Worm (Caenorhabditis elegans) whole organism, young adult: ENCODE data around the gene fbxa-96.

ENCODE experiments used
- B0019.2 ChIP-seq: fragments of 200-800 bp; sonication (Bioruptor generic); conservative IDR thresholded peaks from 2 replicates; pipeline ENCODE4 v1.3.6; 2022; ENCODE audit warnings: missing genetic modification reagents, missing genetic modification characterization, missing compliant biosample characterization
- B0261.1 ChIP-seq: sonication (generic microtip); optimal IDR thresholded peaks from 2 replicates; lab custom pipeline; 2016; ENCODE audit warnings: mild to moderate bottlenecking, missing genetic modification characterization, moderate library complexity, missing compliant biosample characterization
- D2030.7 ChIP-seq: fragments of 200-800 bp; sonication (Bioruptor generic); IDR thresholded peaks from 2 replicates; pipeline ENCODE4 v1.3.6; 2022; ENCODE audit warnings: missing genetic modification reagents, missing genetic modification characterization, missing compliant biosample characterization
- F49E8.2 ChIP-seq: sonication (generic microtip); optimal IDR thresholded peaks from 3 replicates; lab custom pipeline; 2017; ENCODE audit warnings: missing genetic modification characterization, mild to moderate bottlenecking, missing compliant biosample characterization, antibody characterized with exemption, moderate library complexity; ENCODE audit not compliant: insufficient read depth
- F55B11.4 ChIP-seq: sonication (generic microtip); optimal IDR thresholded peaks from 2 replicates; lab custom pipeline; 2016; ENCODE audit warnings: missing compliant biosample characterization, missing genetic modification characterization, borderline replicate concordance; ENCODE audit not compliant: insufficient read depth
- K12H6.12 ChIP-seq: fragments of 200-800 bp; sonication (Bioruptor generic); optimal IDR thresholded peaks from 2 replicates; lab custom pipeline; 2018; ENCODE audit warnings: mild to moderate bottlenecking, missing genetic modification characterization, missing compliant biosample characterization
- T26A5.8 ChIP-seq: sonication (generic microtip); optimal IDR thresholded peaks from 2 replicates; lab custom pipeline; 2016; ENCODE audit warnings: missing genetic modification characterization, missing compliant biosample characterization
- ZK185.1 ChIP-seq: sonication (generic microtip); optimal IDR thresholded peaks from 2 replicates; lab custom pipeline; 2016; ENCODE audit warnings: mild to moderate bottlenecking, missing genetic modification characterization, missing compliant biosample characterization; ENCODE audit not compliant: poor library complexity, severe bottlenecking
- aptf-2 ChIP-seq: fragments of 200-800 bp; sonication (Bioruptor generic); conservative IDR thresholded peaks from 2 replicates; pipeline ENCODE4 v1.3.6; 2022; ENCODE audit warnings: missing genetic modification reagents, missing genetic modification characterization, missing compliant biosample characterization
- aptf-3 ChIP-seq: fragments of 200-800 bp; sonication (Bioruptor generic); IDR thresholded peaks from 2 replicates; pipeline ENCODE4 v1.3.6; 2022; ENCODE audit warnings: missing genetic modification characterization, missing compliant biosample characterization
- atf-7 ChIP-seq: sonication (generic microtip); optimal IDR thresholded peaks from 2 replicates; lab custom pipeline; 2017; ENCODE audit warnings: mild to moderate bottlenecking, missing genetic modification characterization, missing compliant biosample characterization
- athp-1 ChIP-seq: sonication (generic microtip); optimal IDR thresholded peaks from 2 replicates; lab custom pipeline; 2017; ENCODE audit warnings: mild to moderate bottlenecking, missing genetic modification characterization, missing compliant biosample characterization
- attf-5 ChIP-seq: fragments of 200-800 bp; sonication (Bioruptor generic); optimal IDR thresholded peaks from 2 replicates; lab custom pipeline; 2018; ENCODE audit warnings: mild to moderate bottlenecking, missing genetic modification characterization, missing compliant biosample characterization
- bed-2 ChIP-seq: fragments of 200-800 bp; sonication (Bioruptor generic); IDR thresholded peaks from 2 replicates; pipeline ENCODE4 v1.3.6; 2022; ENCODE audit warnings: missing genetic modification reagents, missing genetic modification characterization, missing compliant biosample characterization
- ccch-3 ChIP-seq: fragments of 200-800 bp; sonication (Bioruptor generic); optimal IDR thresholded peaks from 2 replicates; lab custom pipeline; 2018; ENCODE audit warnings: mild to moderate bottlenecking, missing genetic modification characterization, missing compliant biosample characterization
- cebp-1 ChIP-seq, 2 experiments: fragments of 200-800 bp in 1 of 2; sonication (Bioruptor generic) in 1 of 2; sonication (generic microtip) in 1 of 2; IDR thresholded peaks in 1 of 2; optimal IDR thresholded peaks in 1 of 2; 2 replicates each; pipeline versions ENCODE4 v1.3.6 to Lab custom; 2017 to 2022; ENCODE audit warnings: missing compliant biosample characterization in 2 of 2, missing genetic modification characterization in 2 of 2, mild to moderate bottlenecking in 1 of 2, missing genetic modification reagents in 1 of 2, moderate library complexity in 1 of 2
- cebp-2 ChIP-seq: fragments of 200-800 bp; sonication (Bioruptor generic); IDR thresholded peaks from 2 replicates; pipeline ENCODE4 v1.3.6; 2022; ENCODE audit warnings: missing genetic modification characterization, missing compliant biosample characterization
- chd-7 ChIP-seq: sonication (generic microtip); optimal IDR thresholded peaks from 2 replicates; lab custom pipeline; 2016; ENCODE audit warnings: mild to moderate bottlenecking, missing genetic modification characterization, moderate library complexity, missing compliant biosample characterization
- gei-17 ChIP-seq: fragments of 200-800 bp; sonication (Bioruptor generic); optimal IDR thresholded peaks from 2 replicates; lab custom pipeline; 2018; ENCODE audit warnings: mild to moderate bottlenecking, missing genetic modification characterization, missing compliant biosample characterization
- lin-40 ChIP-seq: sonication (generic microtip); optimal IDR thresholded peaks from 2 replicates; lab custom pipeline; 2016; ENCODE audit warnings: missing genetic modification characterization, mild to moderate bottlenecking, missing compliant biosample characterization, missing genotype, missing genetic modification reagents
- nfya-1 ChIP-seq: sonication (generic microtip); optimal IDR thresholded peaks from 2 replicates; lab custom pipeline; 2017; ENCODE audit warnings: antibody characterized with exemption, missing compliant biosample characterization, missing genetic modification characterization, borderline replicate concordance; ENCODE audit not compliant: insufficient read depth
- nhr-27 ChIP-seq: fragments of 200-800 bp; sonication (Bioruptor generic); optimal IDR thresholded peaks from 2 replicates; lab custom pipeline; 2018; ENCODE audit warnings: mild to moderate bottlenecking, missing genetic modification characterization, moderate library complexity, missing compliant biosample characterization
- pbrm-1 ChIP-seq: fragments of 200-800 bp; sonication (Bioruptor generic); IDR thresholded peaks from 2 replicates; pipeline ENCODE4 v1.3.6; 2022; ENCODE audit warnings: missing genetic modification reagents, missing genetic modification characterization, missing compliant biosample characterization
- rpc-1 ChIP-seq, 2 experiments: fragments of 150-350 bp in 1 of 2; sonication (generic microtip) in 1 of 2; optimal IDR thresholded peaks; 2 replicates each; lab custom pipeline; 2014 to 2018; ENCODE audit warnings: missing biosample characterization in 1 of 2, missing genetic modification characterization in 1 of 2, missing genetic modification reagents in 1 of 2, missing genotype in 1 of 2
- snpc-1.3 ChIP-seq: sonication (generic microtip); optimal IDR thresholded peaks from 2 replicates; lab custom pipeline; 2017; ENCODE audit warnings: missing genetic modification characterization, mild to moderate bottlenecking, missing compliant biosample characterization, antibody characterized with exemption, moderate library complexity, missing genotype, missing genetic modification reagents; ENCODE audit not compliant: insufficient read depth
- sptf-2 ChIP-seq: fragments of 200-800 bp; sonication (Bioruptor generic); optimal IDR thresholded peaks from 2 replicates; lab custom pipeline; 2018; ENCODE audit warnings: mild to moderate bottlenecking, missing genetic modification characterization, missing compliant biosample characterization
- tbx-9 ChIP-seq: sonication (generic microtip); optimal IDR thresholded peaks from 2 replicates; lab custom pipeline; 2016; ENCODE audit warnings: borderline replicate concordance, missing genetic modification characterization, inconsistent platforms, missing compliant biosample characterization
- tlf-1 ChIP-seq: fragments of 200-800 bp; sonication (Bioruptor generic); optimal IDR thresholded peaks from 2 replicates; lab custom pipeline; 2018; ENCODE audit warnings: mild to moderate bottlenecking, missing genetic modification characterization, missing compliant biosample characterization
- unc-130 ChIP-seq: sonication (generic microtip); optimal IDR thresholded peaks from 2 replicates; lab custom pipeline; 2016; ENCODE audit warnings: missing genetic modification reagents, missing genetic modification characterization, missing compliant biosample characterization
- unc-62 ChIP-seq: fragments of 150-350 bp; optimal IDR thresholded peaks from 2 replicates; lab custom pipeline; 2014; ENCODE audit warnings: missing biosample characterization, missing genetic modification reagents, missing genetic modification characterization
- xnd-1 ChIP-seq: sonication (generic microtip); optimal IDR thresholded peaks from 2 replicates; lab custom pipeline; 2016; ENCODE audit warnings: missing genotype, missing genetic modification reagents, missing genetic modification characterization, missing compliant biosample characterization
- ztf-6 ChIP-seq: fragments of 200-800 bp; sonication (Bioruptor generic); IDR thresholded peaks from 2 replicates; pipeline ENCODE4 v1.3.6; 2022; ENCODE audit warnings: missing genetic modification reagents, missing genetic modification characterization, missing compliant biosample characterization

fbxa-96 gene

DNA sequence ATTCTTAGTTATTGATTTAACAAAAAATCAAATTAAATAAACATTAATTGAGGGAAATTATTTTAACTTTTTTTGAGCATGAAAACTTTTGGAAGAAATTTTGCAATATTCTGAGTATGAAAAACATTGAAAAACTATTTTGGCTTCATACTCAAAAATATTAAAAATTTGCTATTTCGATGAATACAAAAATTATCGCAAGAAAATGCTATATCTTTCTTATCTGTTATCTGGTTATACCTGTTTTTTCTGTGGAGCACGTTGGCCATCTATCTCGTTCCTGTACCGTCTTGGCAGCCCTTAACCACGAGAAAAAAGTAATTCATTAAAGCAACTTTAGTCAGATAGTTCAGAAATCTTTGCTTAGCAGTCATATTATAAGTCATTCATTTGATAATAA lies 2.3 kb downstream of the fbxa-96 start:
- TF ChIP-seq unc-62 (no peak), sptf-2 (GFP tag; lab: Kevin White, UChicago) (no peak), atf-7 (tag; lab: Kevin White, UChicago) (no peak), aptf-2 (GFP tag; lab: Robert Waterston, UW) (no peak), pbrm-1 (GFP tag; lab: Robert Waterston, UW) (no peak)

DNA sequence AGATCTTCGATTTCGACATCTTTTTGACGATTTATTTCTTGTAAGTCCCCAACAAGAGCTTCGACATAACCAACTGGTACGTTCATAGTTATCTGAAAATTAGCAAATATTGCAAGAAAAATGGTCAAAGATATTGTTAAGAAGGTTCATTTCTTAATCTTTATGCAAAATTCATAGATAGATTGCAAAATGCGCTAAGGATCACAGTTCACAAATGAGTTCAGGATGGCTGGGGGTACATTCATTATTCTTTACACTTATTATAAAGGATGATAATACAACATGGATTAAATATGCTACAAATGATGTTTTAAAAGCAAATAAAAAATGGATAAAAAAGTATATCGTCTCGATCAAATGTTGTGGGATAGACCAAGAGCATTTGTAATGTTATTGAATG lies 3.5 kb downstream of the fbxa-96 start, which contains the start of gene H03G16.5:
Gene H03G16.5, minus strand, starts transcription at position 101 of the 400 bp plus-strand sequence.
- TF ChIP-seq rpc-1 (optimal IDR thresholded peaks at IDR 0.05; lab: Kevin White, UChicago) (no peak), rpc-1 (tag; optimal IDR thresholded peaks at IDR 0.05; lab: Kevin White, UChicago) (no peak), unc-62 (no peak), pbrm-1 (GFP tag; lab: Robert Waterston, UW) (no peak)
- TF ChIP-seq, all 124 proteins: peak for 0

DNA sequence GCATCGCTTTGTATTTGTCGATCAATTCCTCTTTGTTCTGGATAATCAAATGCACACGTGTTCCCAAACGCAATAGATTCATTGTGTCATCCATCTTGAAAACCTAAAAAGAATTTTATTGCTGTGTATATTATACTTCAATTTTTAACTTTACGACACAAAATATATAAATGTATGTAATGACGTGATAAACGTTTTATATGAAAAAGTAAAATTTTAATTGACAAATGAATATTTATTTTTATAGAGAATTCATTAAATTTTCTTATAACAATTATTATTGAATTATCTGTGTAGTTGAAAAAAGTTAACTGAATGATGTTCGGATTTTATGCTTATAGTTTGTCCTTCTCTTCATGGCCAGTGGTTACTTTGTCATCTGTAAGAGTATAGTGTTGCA lies 4.3 kb downstream of the fbxa-96 start, which contains the start of gene H03G16.7:
Gene H03G16.7, minus strand, starts transcription at position 101 of the 400 bp plus-strand sequence.
- TF ChIP-seq ccch-3 (GFP tag; lab: Kevin White, UChicago): no peak
- no peak for TF ChIP-seq unc-62
- no peak for TF ChIP-seq B0019.2

DNA sequence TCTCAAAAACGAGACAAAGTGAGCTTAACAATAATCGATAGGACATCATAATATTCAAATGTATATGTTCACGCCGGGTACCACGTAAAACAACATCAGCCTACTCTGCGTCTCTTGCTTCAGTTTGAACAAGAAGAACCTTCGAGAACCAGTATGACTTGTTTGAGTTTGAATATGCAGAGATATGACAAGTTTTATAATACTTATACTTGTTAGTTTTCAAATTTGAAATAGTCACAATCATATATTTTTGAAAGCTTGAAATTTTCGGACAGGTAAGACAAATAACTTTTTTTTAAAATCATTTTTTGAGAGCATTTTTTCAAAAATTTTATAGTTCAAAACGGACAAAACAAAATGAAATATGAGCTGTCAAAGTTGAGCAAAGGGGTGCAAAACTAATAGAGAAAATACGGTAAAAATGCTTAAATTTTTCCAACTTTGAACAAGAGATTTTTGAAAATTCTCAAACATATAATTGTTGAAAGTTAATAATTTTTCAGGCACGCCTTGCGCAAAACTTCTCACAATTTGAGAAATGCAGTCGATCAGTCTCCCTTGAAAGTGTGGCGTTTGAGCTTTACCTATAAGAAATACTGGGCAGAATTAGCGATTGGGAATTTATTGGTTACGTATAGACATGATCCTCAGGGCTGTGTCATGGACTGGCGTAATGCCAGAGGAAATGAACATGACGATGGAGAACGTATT lies 6.8 kb downstream of the fbxa-96 start, which contains the start of gene H03G16.1:
Gene H03G16.1, plus strand, starts transcription at position 661 of the 711 bp plus-strand sequence.
- no peak for TF ChIP-seq nfya-1 (tag; lab: Kevin White, UChicago)
- TF ChIP-seq gei-17 (GFP tag; lab: Kevin White, UChicago): no peak
- TF ChIP-seq cebp-1 (GFP tag; IDR thresholded peaks at IDR 0.05; lab: Robert Waterston, UW): no peak
- TF ChIP-seq cebp-1 (tag; optimal IDR thresholded peaks at IDR 0.05; lab: Kevin White, UChicago): no peak
- no peak for TF ChIP-seq unc-62
- TF ChIP-seq attf-5: no peak
- no peak for TF ChIP-seq lin-40 (tag; lab: Kevin White, UChicago)
- no peak for TF ChIP-seq athp-1 (tag; lab: Kevin White, UChicago)
- TF ChIP-seq B0261.1 (tag; lab: Kevin White, UChicago): no peak
- no peak for TF ChIP-seq chd-7 (tag; lab: Kevin White, UChicago)
- no peak for TF ChIP-seq xnd-1 (tag; lab: Kevin White, UChicago)
- no peak for TF ChIP-seq nhr-27 (tag; lab: Kevin White, UChicago)
- no peak for TF ChIP-seq aptf-3 (GFP tag; lab: Robert Waterston, UW)
- no peak for TF ChIP-seq unc-130
- no peak for TF ChIP-seq ZK185.1
- no peak for TF ChIP-seq sptf-2 (GFP tag; lab: Kevin White, UChicago)

DNA sequence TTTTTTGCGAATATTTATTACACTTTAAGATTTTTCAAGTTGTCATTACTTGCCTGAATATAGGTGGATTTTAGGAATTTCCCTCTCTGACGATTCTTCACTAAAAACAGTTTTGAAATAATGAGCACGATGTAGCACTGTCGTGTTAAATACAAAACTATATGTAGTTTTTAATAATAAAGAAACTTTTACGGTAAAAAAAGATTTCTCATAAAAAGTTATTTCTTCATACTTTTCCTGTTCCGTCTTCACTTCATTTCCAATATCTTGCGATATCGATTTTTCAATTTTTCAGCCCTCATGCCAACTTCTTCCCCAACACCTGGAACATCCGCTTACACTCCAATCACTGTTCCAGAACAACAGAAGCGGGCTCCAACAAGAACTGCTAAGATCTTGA lies 7.8 kb downstream of the fbxa-96 start, which contains the start of gene H03G16.6:
Gene H03G16.6, plus strand, starts transcription at position 301 of the 400 bp plus-strand sequence.
- TF ChIP-seq gei-17 (GFP tag; lab: Kevin White, UChicago) (no peak), tlf-1 (GFP tag; lab: Kevin White, UChicago) (no peak), bed-2 (GFP tag; lab: Robert Waterston, UW) (no peak), K12H6.12 (tag; lab: Kevin White, UChicago) (no peak), F55B11.4 (no peak), snpc-1.3 (tag; lab: Kevin White, UChicago) (no peak), D2030.7 (no peak), attf-5 (no peak), ztf-6 (GFP tag; lab: Robert Waterston, UW) (no peak), cebp-2 (GFP tag; lab: Robert Waterston, UW) (no peak), aptf-3 (GFP tag; lab: Robert Waterston, UW) (no peak), F49E8.2 (tag; lab: Kevin White, UChicago) (no peak), T26A5.8 (tag; lab: Kevin White, UChicago) (no peak), unc-62 (no peak), tbx-9 (tag; lab: Kevin White, UChicago) (no peak)
